Worm (Caenorhabditis elegans): ENCODE measurements around the gene rgs-5.

The rgs-5 gene

DNA sequence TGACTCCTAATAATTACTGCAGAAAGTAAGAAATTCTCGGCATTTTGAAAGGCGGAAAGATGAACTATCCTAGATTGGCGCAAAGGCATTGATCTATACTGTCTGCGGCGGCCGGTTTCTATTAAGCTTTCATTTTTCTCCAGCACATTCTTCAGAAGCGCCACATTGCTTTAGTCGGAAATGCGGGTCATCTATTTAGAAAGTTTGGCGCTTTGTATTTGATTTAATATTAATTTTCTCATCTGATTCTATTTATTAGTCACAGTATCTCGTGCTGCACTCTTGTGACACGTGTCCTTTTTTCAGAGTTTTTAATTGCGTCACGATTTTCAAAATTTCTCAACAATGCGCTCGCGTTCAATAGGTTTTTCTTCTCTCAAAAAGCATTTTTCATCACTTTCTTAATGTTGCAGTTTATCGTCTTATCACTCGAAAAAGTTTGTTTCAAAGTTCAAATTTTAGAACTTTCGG is 16.7 kb downstream of the rgs-5 start:
- peak; percentile 16 for TF ChIP-seq nhr-6 (tag; optimal IDR thresholded peaks at IDR 0.05)
- TF ChIP-seq sma-9 (GFP tag; optimal IDR thresholded peaks at IDR 0.05) = peak; percentile 2
- TF ChIP-seq sma-9 (tag; optimal IDR thresholded peaks at IDR 0.05) = no peak
- no peak for TF ChIP-seq blmp-1 (tag; optimal IDR thresholded peaks at IDR 0.05; ENCODE audit: insufficient read depth)
- TF ChIP-seq ztf-1 (GFP tag; conservative IDR thresholded peaks at IDR 0.05) = no peak

ce11 chrIII:5715467-5715866 is 17.1 kb downstream of the rgs-5 start:
- TF ChIP-seq unc-39 (tag; optimal IDR thresholded peaks at IDR 0.05) (no peak), lin-11 (tag; optimal IDR thresholded peaks at IDR 0.05) (peak; percentile 84), crh-2 (tag; optimal IDR thresholded peaks at IDR 0.05) (peak; percentile 51), nhr-129 (tag; optimal IDR thresholded peaks at IDR 0.05) (peak; percentile 88), nhr-12 (tag; optimal IDR thresholded peaks at IDR 0.05) (no peak), nhr-237 (tag; optimal IDR thresholded peaks at IDR 0.05) (no peak), zag-1 (tag; optimal IDR thresholded peaks at IDR 0.05) (no peak), snpc-4 (tag; optimal IDR thresholded peaks at IDR 0.05) (peak; percentile 26), nhr-21 (tag; optimal IDR thresholded peaks at IDR 0.05) (peak; percentile 73), ztf-1 (GFP tag; conservative IDR thresholded peaks at IDR 0.05) (no peak), nhr-6 (tag; optimal IDR thresholded peaks at IDR 0.05) (no peak), lsy-2 (tag; optimal IDR thresholded peaks at IDR 0.05) (peak in 1 of 2 experiments; percentile 64), ZK546.5 (tag; optimal IDR thresholded peaks at IDR 0.05) (no peak), sem-4 (tag; optimal IDR thresholded peaks at IDR 0.05) (peak; percentile 62), gmeb-1 (tag; optimal IDR thresholded peaks at IDR 0.05) (no peak), ztf-4 (tag; optimal IDR thresholded peaks at IDR 0.05) (peak; percentile 7), egl-27 (tag; optimal IDR thresholded peaks at IDR 0.05) (peak; percentile 26), ztf-11 (tag; optimal IDR thresholded peaks at IDR 0.05) (no peak), peb-1 (tag; optimal IDR thresholded peaks at IDR 0.05) (no peak), mbf-1 (tag; optimal IDR thresholded peaks at IDR 0.05) (no peak), unc-55 (GFP tag; optimal IDR thresholded peaks at IDR 0.05) (peak; percentile 83), aly-2 (tag; optimal IDR thresholded peaks at IDR 0.05) (no peak), elt-1 (tag; optimal IDR thresholded peaks at IDR 0.05) (no peak), ceh-16 (tag; optimal IDR thresholded peaks at IDR 0.05) (no peak), mab-5 (tag; optimal IDR thresholded peaks at IDR 0.05) (no peak), sma-9 (GFP tag; optimal IDR thresholded peaks at IDR 0.05) (no peak), sma-9 (tag; optimal IDR thresholded peaks at IDR 0.05) (no peak), blmp-1 (tag; optimal IDR thresholded peaks at IDR 0.05; ENCODE audit: insufficient read depth) (peak; percentile 24), Y55F3AM.14 (GFP tag; optimal IDR thresholded peaks at IDR 0.05) (peak; percentile 70), skn-1 (tag; optimal IDR thresholded peaks at IDR 0.05) (no peak), fos-1 (tag; optimal IDR thresholded peaks at IDR 0.05) (peak; percentile 54), sma-3 (GFP tag; optimal IDR thresholded peaks at IDR 0.05) (peak; percentile 34), C34F6.9 (tag; optimal IDR thresholded peaks at IDR 0.05) (peak; percentile 87), lin-13 (GFP tag; optimal IDR thresholded peaks at IDR 0.05) (peak; percentile 12), alr-1 (tag; optimal IDR thresholded peaks at IDR 0.05) (no peak), nhr-25 (tag; optimal IDR thresholded peaks at IDR 0.05) (peak; percentile 60), nhr-10 (tag; optimal IDR thresholded peaks at IDR 0.05) (no peak), F13H6.1 (tag; optimal IDR thresholded peaks at IDR 0.05) (peak; percentile 75), R02D3.7 (tag; optimal IDR thresholded peaks at IDR 0.05) (no peak), nhr-23 (tag; optimal IDR thresholded peaks at IDR 0.05) (no peak), elt-3 (tag; optimal IDR thresholded peaks at IDR 0.05) (no peak), nhr-77 (tag; optimal IDR thresholded peaks at IDR 0.05) (no peak), nhr-11 (tag; optimal IDR thresholded peaks at IDR 0.05) (no peak), ceh-82 (tag; optimal IDR thresholded peaks at IDR 0.05) (no peak), mdl-1 (tag; optimal IDR thresholded peaks at IDR 0.05) (peak; percentile 63 to 68), dmd-4 (tag; optimal IDR thresholded peaks at IDR 0.05) (no peak), ama-1 (optimal IDR thresholded peaks at IDR 0.05) (no peak), lin-39 (tag; optimal IDR thresholded peaks at IDR 0.05) (no peak), unc-62 (GFP tag; optimal IDR thresholded peaks at IDR 0.05) (no peak)

Measured in whole organism, L2 larva.